Fruit fly (Drosophila melanogaster): ENCODE measurements around the gene CG43168.
A peak's percentile ranks its signal among the peaks of the same experiment; 100 is the strongest.

dm6 chr3L:6285412-6285811 is 9.8 kb downstream of the CG43168 start:
- TF ChIP-seq pan (optimal IDR thresholded peaks at IDR 0.05) (no peak), lola (GFP tag; optimal IDR thresholded peaks at IDR 0.05) (no peak), sv (GFP tag; optimal IDR thresholded peaks at IDR 0.05) (no peak), dsf (GFP tag; optimal IDR thresholded peaks at IDR 0.05; ENCODE audit: borderline replicate concordance) (no peak), usp (GFP tag; optimal IDR thresholded peaks at IDR 0.05) (no peak), CG9705 (GFP tag; optimal IDR thresholded peaks at IDR 0.05) (peak; percentile 42), Rel (GFP tag; optimal IDR thresholded peaks at IDR 0.05) (no peak), Rel (tag; optimal IDR thresholded peaks at IDR 0.05) (no peak), rgr (GFP tag; optimal IDR thresholded peaks at IDR 0.05) (peak; percentile 54), Hr78 (GFP tag; optimal IDR thresholded peaks at IDR 0.05) (no peak)

Data from whole organism, wandering third instar larva.